Fruit fly (Drosophila melanogaster): Measurements from ENCODE around the gene CG9641.

The CG9641 gene

dm6 chr2L:2941353-2941752 lies 35.3 kb downstream of the CG9641 start:
- TF ChIP-seq CG12744 (GFP tag; optimal IDR thresholded peaks at IDR 0.05) (no peak), CG18476 (GFP tag; optimal IDR thresholded peaks at IDR 0.05) (no peak), CG7556 (GFP tag; optimal IDR thresholded peaks at IDR 0.05) (peak; percentile 33), ac (GFP tag; optimal IDR thresholded peaks at IDR 0.05) (no peak), Hey (tag; optimal IDR thresholded peaks at IDR 0.05) (no peak), CG33213 (GFP tag; optimal IDR thresholded peaks at IDR 0.05) (no peak), sc (optimal IDR thresholded peaks at IDR 0.05) (no peak), sc (GFP tag; optimal IDR thresholded peaks at IDR 0.05) (no peak), BEAF-32 (GFP tag; optimal IDR thresholded peaks at IDR 0.05) (no peak), CG2875 (GFP tag; optimal IDR thresholded peaks at IDR 0.05) (no peak), wek (GFP tag; optimal IDR thresholded peaks at IDR 0.05) (no peak), dmrt99B (tag; optimal IDR thresholded peaks at IDR 0.05) (peak; percentile 46), CG7839 (tag; optimal IDR thresholded peaks at IDR 0.05) (peak; percentile 35), CG4820 (GFP tag; optimal IDR thresholded peaks at IDR 0.05) (no peak), Hr3 (GFP tag; optimal IDR thresholded peaks at IDR 0.05) (no peak), CG2202 (tag; optimal IDR thresholded peaks at IDR 0.05) (no peak), CG9437 (GFP tag; optimal IDR thresholded peaks at IDR 0.05) (no peak), Xrp1 (GFP tag; IDR thresholded peaks at IDR 0.05) (peak; percentile 38; the same call in 1 of the 2 replicates), CG15269 (tag; optimal IDR thresholded peaks at IDR 0.05) (no peak), CG15601 (tag; optimal IDR thresholded peaks at IDR 0.05) (no peak), lilli (GFP tag; optimal IDR thresholded peaks at IDR 0.05) (peak; percentile 50), dysf (GFP tag; IDR thresholded peaks at IDR 0.05) (peak; percentile 54; the same call in 2 of the 3 replicates), gem (tag; optimal IDR thresholded peaks at IDR 0.05) (peak; percentile 36), Atf6 (GFP tag; IDR thresholded peaks at IDR 0.05) (0 out of 2 replicates have a peak, but pooled peaks have one; percentile 21), CG17359 (tag; optimal IDR thresholded peaks at IDR 0.05) (peak; percentile 24), CG13775 (GFP tag; optimal IDR thresholded peaks at IDR 0.05) (no peak), HLH3B (GFP tag; IDR thresholded peaks at IDR 0.05) (0 out of 2 replicates have a peak, but pooled peaks have one; percentile 8), Poxn (GFP tag; IDR thresholded peaks at IDR 0.05) (no peak), Jarid2 (GFP tag; optimal IDR thresholded peaks at IDR 0.05) (no peak), CG15514 (GFP tag; optimal IDR thresholded peaks at IDR 0.05) (peak; percentile 30), grau (tag; optimal IDR thresholded peaks at IDR 0.05) (peak; percentile 13), lab (GFP tag; optimal IDR thresholded peaks at IDR 0.05) (peak; percentile 57), D19A (tag; optimal IDR thresholded peaks at IDR 0.05) (peak; percentile 16), CG16779 (GFP tag; IDR thresholded peaks at IDR 0.05) (no peak), usp (GFP tag; optimal IDR thresholded peaks at IDR 0.05) (no peak), sob (GFP tag; IDR thresholded peaks at IDR 0.05) (peak; percentile 13; the same call in 1 of the 2 replicates), Hr51 (GFP tag; optimal IDR thresholded peaks at IDR 0.05) (peak in 1 of 2 experiments; percentile 20), bsh (GFP tag; optimal IDR thresholded peaks at IDR 0.05) (peak in 1 of 2 experiments; percentile 28), fd96Cb (tag; optimal IDR thresholded peaks at IDR 0.05) (peak; percentile 8), CG15073 (GFP tag; optimal IDR thresholded peaks at IDR 0.05) (no peak), CG6791 (GFP tag; IDR thresholded peaks at IDR 0.05; ENCODE audit: partially characterized antibody) (no peak), CG1603 (tag; optimal IDR thresholded peaks at IDR 0.05) (peak; percentile 27), row (GFP tag; IDR thresholded peaks at IDR 0.05) (peak; percentile 62), Meics (GFP tag; optimal IDR thresholded peaks at IDR 0.05) (peak; percentile 7), CG18619 (GFP tag; optimal IDR thresholded peaks at IDR 0.05) (no peak), CG10979 (tag; optimal IDR thresholded peaks at IDR 0.05) (peak; percentile 13), ind (GFP tag; optimal IDR thresholded peaks at IDR 0.05) (peak; percentile 3), ci (GFP tag; IDR thresholded peaks at IDR 0.05) (0 out of 3 replicates have a peak, but pooled peaks have one; percentile 11), CG3281 (GFP tag; optimal IDR thresholded peaks at IDR 0.05) (no peak), dpn (GFP tag; optimal IDR thresholded peaks at IDR 0.05) (peak in 1 of 2 experiments; percentile 8)

All from whole organism, embryonic.